Worm (Caenorhabditis elegans) whole organism, L3 larva: ENCODE data around the gene C08H9.18.

Experiments
- R02D3.7 ChIP-seq: fragments of 150-350 bp; optimal IDR thresholded peaks from 2 replicates; lab custom pipeline; 2014; ENCODE audit warnings: missing biosample characterization, missing genetic modification characterization
- ZK546.5 ChIP-seq: sonication (generic microtip); optimal IDR thresholded peaks from 2 replicates; lab custom pipeline; 2017; ENCODE audit warnings: missing biosample characterization, missing genetic modification characterization
- aly-2 ChIP-seq: fragments of 150-350 bp; optimal IDR thresholded peaks from 2 replicates; lab custom pipeline; 2014; ENCODE audit warnings: missing biosample characterization, missing genetic modification characterization
- ceh-16 ChIP-seq: sonication (generic microtip); optimal IDR thresholded peaks from 2 replicates; lab custom pipeline; 2017; ENCODE audit warnings: missing biosample characterization, missing genetic modification characterization
- ceh-28 ChIP-seq: fragments of 150-350 bp; optimal IDR thresholded peaks from 2 replicates; lab custom pipeline; 2014; ENCODE audit warnings: missing biosample characterization, missing genetic modification reagents, missing genetic modification characterization
- ceh-82 ChIP-seq: fragments of 150-350 bp; optimal IDR thresholded peaks from 2 replicates; lab custom pipeline; 2014; ENCODE audit warnings: missing biosample characterization, missing genetic modification characterization
- ceh-9 ChIP-seq: sonication (generic microtip); optimal IDR thresholded peaks from 2 replicates; lab custom pipeline; 2018; ENCODE audit warnings: missing biosample characterization, missing genetic modification characterization
- daf-12 ChIP-seq: fragments of 150-350 bp; optimal IDR thresholded peaks from 2 replicates; lab custom pipeline; 2014; ENCODE audit warnings: missing biosample characterization, missing genetic modification reagents, missing genetic modification characterization
- egl-27 ChIP-seq: sonication (generic microtip); optimal IDR thresholded peaks from 4 replicates; lab custom pipeline; 2017; ENCODE audit warnings: missing biosample characterization, missing genetic modification reagents, missing genetic modification characterization
- egl-5 ChIP-seq: fragments of 150-350 bp; optimal IDR thresholded peaks from 2 replicates; lab custom pipeline; 2017; ENCODE audit warnings: missing biosample characterization, missing genetic modification reagents, missing genetic modification characterization, inconsistent platforms
- elt-1 ChIP-seq: fragments of 150-350 bp; optimal IDR thresholded peaks from 2 replicates; lab custom pipeline; 2014; ENCODE audit warnings: missing biosample characterization, missing genetic modification characterization
- elt-2 ChIP-seq: sonication (generic microtip); optimal IDR thresholded peaks from 2 replicates; lab custom pipeline; 2016; ENCODE audit warnings: missing genetic modification reagents, mild to moderate bottlenecking, missing genetic modification characterization, missing compliant biosample characterization
- elt-3 ChIP-seq, 3 experiments: fragments of 150-350 bp in 1 of 3; sonication (generic microtip) in 2 of 3; optimal IDR thresholded peaks; 2 replicates in 2 of 3; 4 replicates in 1 of 3; lab custom pipeline; 2014 to 2017; ENCODE audit warnings: missing biosample characterization in 3 of 3, missing genetic modification characterization in 3 of 3
- fkh-10 ChIP-seq: sonication (generic microtip); optimal IDR thresholded peaks from 2 replicates; lab custom pipeline; 2017; ENCODE audit warnings: missing biosample characterization, missing genetic modification reagents, missing genetic modification characterization
- fos-1 ChIP-seq: fragments of 150-350 bp; optimal IDR thresholded peaks from 2 replicates; lab custom pipeline; 2014; ENCODE audit warnings: missing biosample characterization, missing genetic modification characterization
- lin-15B ChIP-seq: fragments of 150-350 bp; optimal IDR thresholded peaks from 2 replicates; lab custom pipeline; 2014; ENCODE audit warnings: missing biosample characterization, missing genetic modification characterization
- lin-39 ChIP-seq: fragments of 150-350 bp; optimal IDR thresholded peaks from 2 replicates; lab custom pipeline; 2018; ENCODE audit warnings: missing biosample characterization, missing genetic modification reagents, missing genetic modification characterization
- lsy-12 ChIP-seq: sonication (generic microtip); optimal IDR thresholded peaks from 2 replicates; lab custom pipeline; 2016; ENCODE audit warnings: mild to moderate bottlenecking, missing genetic modification characterization, missing compliant biosample characterization
- mml-1 ChIP-seq: fragments of 150-350 bp; sonication (generic microtip); optimal IDR thresholded peaks from 3 replicates; lab custom pipeline; 2014; ENCODE audit warnings: missing biosample characterization, missing genetic modification characterization
- nfya-1 ChIP-seq: sonication (generic microtip); optimal IDR thresholded peaks from 2 replicates; lab custom pipeline; 2017; ENCODE audit warnings: missing genetic modification characterization, mild to moderate bottlenecking, missing compliant biosample characterization, antibody characterized with exemption, moderate library complexity; ENCODE audit not compliant: insufficient read depth
- nhr-11 ChIP-seq: fragments of 150-350 bp; optimal IDR thresholded peaks from 2 replicates; lab custom pipeline; 2014; ENCODE audit warnings: missing biosample characterization, missing genetic modification characterization
- nhr-237 ChIP-seq: fragments of 150-350 bp; optimal IDR thresholded peaks from 2 replicates; lab custom pipeline; 2014; ENCODE audit warnings: missing biosample characterization, missing genetic modification characterization
- nhr-25 ChIP-seq: sonication (generic microtip); optimal IDR thresholded peaks from 2 replicates; lab custom pipeline; 2017; ENCODE audit warnings: missing biosample characterization, missing genetic modification characterization
- nhr-28 ChIP-seq: fragments of 150-350 bp; optimal IDR thresholded peaks from 2 replicates; lab custom pipeline; 2014; ENCODE audit warnings: missing biosample characterization, missing genetic modification characterization
- nhr-43 ChIP-seq: sonication (generic microtip); optimal IDR thresholded peaks from 2 replicates; lab custom pipeline; 2016; ENCODE audit warnings: mild to moderate bottlenecking, missing genetic modification characterization, missing compliant biosample characterization; ENCODE audit not compliant: poor library complexity, severe bottlenecking
- nhr-77 ChIP-seq: fragments of 150-350 bp; optimal IDR thresholded peaks from 2 replicates; lab custom pipeline; 2014; ENCODE audit warnings: missing biosample characterization, missing genetic modification characterization
- pha-4 ChIP-seq: fragments of 150-350 bp; optimal IDR thresholded peaks from 2 replicates; lab custom pipeline; 2014; ENCODE audit warnings: missing biosample characterization, missing genetic modification reagents, missing genetic modification characterization
- skn-1 ChIP-seq: fragments of 150-350 bp; optimal IDR thresholded peaks from 2 replicates; lab custom pipeline; 2014; ENCODE audit warnings: missing biosample characterization, missing genetic modification characterization
- snpc-4 ChIP-seq: fragments of 150-350 bp; optimal IDR thresholded peaks from 2 replicates; lab custom pipeline; 2014; ENCODE audit warnings: missing biosample characterization, missing genetic modification characterization
- tbx-2 ChIP-seq: sonication (generic microtip); optimal IDR thresholded peaks from 2 replicates; lab custom pipeline; 2016; ENCODE audit warnings: mild to moderate bottlenecking, missing genetic modification characterization, missing compliant biosample characterization
- unc-39 ChIP-seq: sonication (generic microtip); optimal IDR thresholded peaks from 4 replicates; lab custom pipeline; 2017; ENCODE audit warnings: missing biosample characterization, missing genetic modification characterization
- ztf-4 ChIP-seq: fragments of 150-350 bp; optimal IDR thresholded peaks from 2 replicates; lab custom pipeline; 2014; ENCODE audit warnings: missing biosample characterization, missing genetic modification characterization

C08H9.18 gene

DNA sequence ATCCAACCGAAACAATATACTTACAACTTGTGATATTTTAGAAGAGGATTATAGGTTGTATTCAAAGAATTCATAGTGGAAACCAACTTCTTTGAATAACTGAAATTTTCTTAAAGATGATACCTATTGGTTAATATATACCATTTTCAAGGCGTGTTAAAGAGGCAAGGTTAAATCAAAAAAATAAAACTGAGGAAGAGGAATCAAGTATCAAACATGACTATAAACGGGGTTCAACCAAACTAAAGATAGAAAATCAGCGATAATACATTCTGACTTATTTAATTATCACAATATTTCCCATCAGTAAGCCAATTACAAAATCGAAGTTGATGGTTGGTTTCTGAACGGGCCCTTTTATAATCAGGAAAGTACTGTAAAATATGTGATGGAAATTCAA, 653 bp downstream of the C08H9.18 start, which contains the start of gene chil-3:
Gene chil-3 (minus strand): TSS at position 101 of the 400 bp plus-strand sequence.
- TF ChIP-seq snpc-4 (tag; lab: Kevin White, UChicago) (no peak), aly-2 (tag; lab: Kevin White, UChicago) (no peak), elt-2 (tag; lab: Kevin White, UChicago) (no peak), ceh-16 (tag; lab: Kevin White, UChicago) (no peak), nhr-43 (tag; lab: Kevin White, UChicago) (no peak), nhr-25 (tag; lab: Kevin White, UChicago) (no peak), ceh-28 (tag; lab: Kevin White, UChicago) (no peak), nhr-28 (tag; lab: Kevin White, UChicago) (no peak), nhr-237 (tag; lab: Kevin White, UChicago) (no peak), tbx-2 (no peak), lin-39 (tag; lab: Kevin White, UChicago) (no peak)

DNA sequence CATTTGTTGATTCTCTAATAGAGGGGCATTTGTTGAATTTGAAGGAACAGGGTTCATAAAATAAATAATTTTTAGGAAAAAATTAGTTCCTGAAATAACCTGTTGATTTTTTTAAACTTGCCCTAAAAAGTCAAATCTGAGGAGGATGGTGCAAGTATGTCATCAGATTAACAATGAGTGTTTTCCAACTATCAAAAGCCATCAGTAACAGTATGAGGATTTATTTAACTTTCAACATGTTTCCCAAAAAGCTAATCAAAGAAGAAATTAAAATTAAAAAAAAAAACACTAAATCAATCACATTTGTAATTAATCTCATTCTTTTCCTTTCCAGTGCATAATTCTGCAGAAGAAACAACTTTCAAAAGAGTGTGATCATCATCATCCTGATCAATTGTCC, 2.5 kb downstream of the C08H9.18 start, which contains the start of gene chil-5:
Gene chil-5 (minus strand): TSS at position 101 of the 400 bp plus-strand sequence.
- TF ChIP-seq pha-4 (no peak), egl-5 (tag; lab: Kevin White, UChicago) (no peak), nhr-11 (tag; lab: Kevin White, UChicago) (no peak), snpc-4 (tag; lab: Kevin White, UChicago) (no peak), lin-15B (tag; lab: Kevin White, UChicago) (no peak), ztf-4 (tag; lab: Kevin White, UChicago) (no peak), fkh-10 (GFP tag; lab: Kevin White, UChicago) (no peak), nhr-25 (tag; lab: Kevin White, UChicago) (no peak), lsy-12 (tag; lab: Kevin White, UChicago) (no peak), ceh-28 (tag; lab: Kevin White, UChicago) (no peak), aly-2 (tag; lab: Kevin White, UChicago) (no peak)
- TF ChIP-seq, all 47 proteins: peak for 0

DNA sequence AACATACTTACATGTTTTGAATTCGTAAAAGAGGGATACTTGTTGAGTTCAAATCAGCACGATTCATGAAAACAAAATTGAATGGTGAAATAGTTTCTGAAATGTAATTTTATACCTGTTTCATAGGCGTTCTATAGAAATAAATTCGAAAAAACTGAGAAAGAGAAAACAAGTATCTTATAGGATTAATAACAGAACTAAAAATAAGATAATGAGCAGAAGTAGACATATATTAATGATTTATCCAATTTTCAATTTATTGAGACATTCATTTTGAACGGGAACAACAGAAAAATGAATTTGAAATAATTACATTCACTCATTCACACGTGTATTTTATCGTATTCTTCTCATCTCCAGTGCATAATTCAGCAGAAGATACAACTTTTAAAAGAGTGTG, 4.3 kb downstream of the C08H9.18 start, which contains the start of gene chil-6:
Gene chil-6 (minus strand): TSS at position 101 of the 400 bp plus-strand sequence.
- TF ChIP-seq pha-4 = no peak
- no peak for TF ChIP-seq elt-3 (tag; optimal IDR thresholded peaks at IDR 0.05; lab: Kevin White, UChicago)
- TF ChIP-seq nhr-43 (tag; lab: Kevin White, UChicago) = no peak
- TF ChIP-seq daf-12 = no peak
- no peak for TF ChIP-seq lin-39 (tag; lab: Kevin White, UChicago)
- TF ChIP-seq elt-1 (tag; lab: Kevin White, UChicago) = no peak
- TF ChIP-seq R02D3.7 (tag; lab: Kevin White, UChicago) = no peak
- no peak for TF ChIP-seq egl-27 (tag; lab: Kevin White, UChicago)
- TF ChIP-seq nhr-28 (tag; lab: Kevin White, UChicago) = no peak
- no peak for TF ChIP-seq aly-2 (tag; lab: Kevin White, UChicago)
- no peak for TF ChIP-seq ceh-28 (tag; lab: Kevin White, UChicago)
- TF ChIP-seq, all 47 proteins: peak for 0

DNA sequence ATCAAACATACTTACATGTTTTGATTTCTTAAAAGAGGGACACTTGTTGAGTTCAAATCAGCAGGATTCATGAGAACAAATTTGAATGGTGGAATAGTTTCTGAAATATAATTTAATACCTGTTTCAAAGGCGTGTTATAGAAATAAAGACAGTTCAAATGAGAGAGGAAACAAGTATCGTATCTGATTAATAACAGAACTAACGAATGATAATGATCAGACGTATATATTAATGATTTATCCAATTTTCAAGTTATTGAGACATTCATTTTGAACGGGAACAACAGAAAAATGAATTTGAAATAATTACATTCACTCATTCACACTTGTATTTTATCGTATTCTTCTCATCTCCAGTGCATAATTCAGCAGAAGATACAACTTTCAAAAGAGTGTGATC, 6.4 kb downstream of the C08H9.18 start, which contains the start of gene chil-4:
Gene chil-4 (minus strand): TSS at position 101 of the 400 bp plus-strand sequence.
- TF ChIP-seq tbx-2 (no peak), aly-2 (tag; lab: Kevin White, UChicago) (no peak), mml-1 (tag; lab: Kevin White, UChicago) (no peak), ceh-9 (no peak), nhr-28 (tag; lab: Kevin White, UChicago) (no peak), fkh-10 (GFP tag; lab: Kevin White, UChicago) (no peak), ZK546.5 (tag; lab: Kevin White, UChicago) (no peak), skn-1 (no peak), nhr-43 (tag; lab: Kevin White, UChicago) (no peak), ztf-4 (tag; lab: Kevin White, UChicago) (no peak), lin-39 (tag; lab: Kevin White, UChicago) (no peak), snpc-4 (tag; lab: Kevin White, UChicago) (no peak), nhr-77 (no peak), pha-4 (no peak), egl-5 (tag; lab: Kevin White, UChicago) (no peak), unc-39 (no peak), ceh-82 (tag; lab: Kevin White, UChicago) (no peak), nhr-237 (tag; lab: Kevin White, UChicago) (no peak), nfya-1 (tag; lab: Kevin White, UChicago) (no peak), fos-1 (tag; lab: Kevin White, UChicago) (no peak)
